Worm (Caenorhabditis elegans) whole organism, L4 larva: ENCODE measurements around the gene ccr-4.

Experiments used
- ceh-20 ChIP-seq: fragments of 200-800 bp; sonication (Bioruptor generic); IDR thresholded peaks from 2 replicates; pipeline ENCODE4 v1.3.6; 2022; ENCODE audit warnings: missing genetic modification reagents, missing genetic modification characterization, missing compliant biosample characterization
- ceh-28 ChIP-seq: fragments of 150-350 bp; optimal IDR thresholded peaks from 2 replicates; lab custom pipeline; 2014; ENCODE audit warnings: missing biosample characterization, missing genetic modification reagents, missing genetic modification characterization
- ceh-82 ChIP-seq: sonication (generic microtip); optimal IDR thresholded peaks from 2 replicates; lab custom pipeline; 2017; ENCODE audit warnings: missing biosample characterization, missing genetic modification characterization
- dpl-1 ChIP-seq: fragments of 150-350 bp; optimal IDR thresholded peaks from 2 replicates; lab custom pipeline; 2014; ENCODE audit warnings: missing biosample characterization, missing genetic modification reagents, missing genetic modification characterization
- gei-8 ChIP-seq: fragments of 200-800 bp; sonication (Bioruptor generic); optimal IDR thresholded peaks from 2 replicates; lab custom pipeline; 2018; ENCODE audit warnings: mild to moderate bottlenecking, missing genetic modification characterization, missing compliant biosample characterization
- lin-1 ChIP-seq: fragments of 200-800 bp; sonication (Bioruptor generic); IDR thresholded peaks from 2 replicates; pipeline ENCODE4 v1.3.6; 2022; ENCODE audit warnings: missing genetic modification reagents, missing genetic modification characterization, missing compliant biosample characterization
- lin-13 ChIP-seq: fragments of 150-350 bp; optimal IDR thresholded peaks from 2 replicates; lab custom pipeline; 2014; ENCODE audit warnings: missing biosample characterization, missing genetic modification reagents, missing genetic modification characterization
- nhr-102 ChIP-seq: sonication (generic microtip); optimal IDR thresholded peaks from 2 replicates; lab custom pipeline; 2016; ENCODE audit warnings: mild to moderate bottlenecking, missing genetic modification characterization, moderate library complexity, missing compliant biosample characterization
- nhr-111 ChIP-seq: fragments of 200-800 bp; sonication (Bioruptor generic); optimal IDR thresholded peaks from 2 replicates; lab custom pipeline; 2018; ENCODE audit warnings: mild to moderate bottlenecking, missing genetic modification characterization, missing compliant biosample characterization
- nhr-77 ChIP-seq: fragments of 150-350 bp; optimal IDR thresholded peaks from 2 replicates; lab custom pipeline; 2014; ENCODE audit warnings: missing biosample characterization, missing genetic modification characterization
- snpc-4 ChIP-seq: fragments of 150-350 bp; optimal IDR thresholded peaks from 2 replicates; lab custom pipeline; 2014; ENCODE audit warnings: missing biosample characterization, missing genetic modification characterization
- unc-62 ChIP-seq, 3 experiments: fragments of 150-350 bp in 1 of 3; sonication (generic microtip); optimal IDR thresholded peaks in 2 of 3; peaks in 1 of 3; 1 replicate in 1 of 3; 2 replicates in 2 of 3; lab custom pipeline; 2014 to 2017; ENCODE audit warnings: missing biosample characterization in 3 of 3, missing genetic modification characterization in 3 of 3, missing genetic modification reagents in 3 of 3, missing genotype in 1 of 3

DNA sequence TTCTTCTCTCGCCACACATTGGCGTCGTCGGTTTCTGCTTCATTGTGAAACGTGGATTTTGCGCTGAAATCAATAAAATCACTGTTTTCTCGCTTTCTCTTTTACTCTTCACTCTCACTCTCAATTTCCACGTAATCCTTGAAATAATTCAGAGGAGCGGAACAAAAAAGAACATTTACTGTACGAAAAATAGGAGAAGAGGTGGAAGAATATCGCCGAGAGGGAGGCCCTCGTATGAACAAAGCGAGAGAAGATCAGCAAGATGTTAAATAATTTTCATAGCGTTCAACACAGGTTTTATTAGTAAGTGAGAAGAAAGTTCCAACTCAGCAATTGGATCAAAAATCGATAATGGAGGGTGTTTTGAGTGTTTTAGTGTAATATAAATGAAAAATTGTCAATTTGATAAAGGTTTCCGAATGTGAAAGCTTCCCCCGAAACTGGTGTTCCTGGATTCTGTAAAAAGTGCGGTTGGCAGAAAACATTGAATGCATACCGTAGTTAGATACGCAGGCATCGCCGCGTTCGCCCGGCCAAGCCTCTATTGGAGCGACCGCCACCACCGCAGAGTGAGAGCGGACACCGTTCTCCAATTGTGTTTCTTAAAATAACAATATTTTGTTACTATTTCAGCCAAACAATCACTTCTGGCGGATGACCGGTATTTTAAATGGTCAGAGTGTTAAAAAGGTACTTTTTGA lies at the start of gene ccr-4, which contains the start of gene ZC518.8:
- TF ChIP-seq ceh-28 (tag; lab: Kevin White, UChicago) (no peak), nhr-102 (no peak), ceh-82 (tag; lab: Kevin White, UChicago) (no peak), nhr-111 (GFP tag; lab: Kevin White, UChicago) (no peak), lin-13 (GFP tag; lab: Kevin White, UChicago) (peak; percentile 8), lin-1 (GFP tag; lab: Robert Waterston, UW) (no peak), unc-62 (GFP tag; optimal IDR thresholded peaks at IDR 0.05 in 1 of 2; lab: Kevin White, UChicago) (peak in 1 of 2 experiments; percentile 92), unc-62 (tag; optimal IDR thresholded peaks at IDR 0.05; lab: Kevin White, UChicago) (no peak), gei-8 (GFP tag; lab: Kevin White, UChicago) (no peak), snpc-4 (tag; lab: Kevin White, UChicago) (no peak), dpl-1 (GFP tag; lab: Kevin White, UChicago) (no peak), nhr-77 (no peak), ceh-20 (GFP tag; lab: Robert Waterston, UW) (no peak)
